Worm (Caenorhabditis elegans) whole organism, L2 larva: ENCODE measurements around the gene T09F3.5.

Experiments
- C34F6.9 ChIP-seq: fragments of 150-350 bp; optimal IDR thresholded peaks from 2 replicates; lab custom pipeline; 2014; ENCODE audit warnings: missing biosample characterization, missing genetic modification characterization
- F13H6.1 ChIP-seq: sonication (generic microtip); optimal IDR thresholded peaks from 2 replicates; lab custom pipeline; 2016; ENCODE audit warnings: missing genetic modification characterization, missing compliant biosample characterization
- R02D3.7 ChIP-seq: fragments of 150-350 bp; optimal IDR thresholded peaks from 2 replicates; lab custom pipeline; 2014; ENCODE audit warnings: missing biosample characterization, missing genetic modification characterization
- Y55F3AM.14 ChIP-seq: fragments of 200-800 bp; sonication (Bioruptor generic); optimal IDR thresholded peaks from 2 replicates; lab custom pipeline; 2018; ENCODE audit warnings: mild to moderate bottlenecking, missing genetic modification characterization, missing compliant biosample characterization
- ZK546.5 ChIP-seq: sonication (generic microtip); optimal IDR thresholded peaks from 2 replicates; lab custom pipeline; 2017; ENCODE audit warnings: missing biosample characterization, missing genetic modification characterization
- alr-1 ChIP-seq: fragments of 150-350 bp; optimal IDR thresholded peaks from 2 replicates; lab custom pipeline; 2014; ENCODE audit warnings: missing biosample characterization, missing genetic modification characterization
- aly-2 ChIP-seq: fragments of 150-350 bp; optimal IDR thresholded peaks from 2 replicates; lab custom pipeline; 2014; ENCODE audit warnings: missing biosample characterization, missing genetic modification characterization
- ama-1 ChIP-seq: fragments of 150-350 bp; optimal IDR thresholded peaks from 2 replicates; lab custom pipeline; 2018; ENCODE audit warnings: inconsistent platforms
- blmp-1 ChIP-seq: sonication (generic microtip); optimal IDR thresholded peaks from 2 replicates; lab custom pipeline; 2017; ENCODE audit warnings: missing genetic modification characterization, mild to moderate bottlenecking, missing compliant biosample characterization, antibody characterized with exemption, moderate library complexity; ENCODE audit not compliant: insufficient read depth
- ceh-82 ChIP-seq: fragments of 150-350 bp; optimal IDR thresholded peaks from 2 replicates; lab custom pipeline; 2014; ENCODE audit warnings: missing biosample characterization, missing genetic modification characterization
- crh-2 ChIP-seq: sonication (generic microtip); optimal IDR thresholded peaks from 2 replicates; lab custom pipeline; 2017; ENCODE audit warnings: missing biosample characterization, missing genetic modification characterization
- dmd-4 ChIP-seq: sonication (generic microtip); optimal IDR thresholded peaks from 2 replicates; lab custom pipeline; 2017; ENCODE audit warnings: missing biosample characterization, missing genetic modification characterization
- egl-27 ChIP-seq: sonication (generic microtip); optimal IDR thresholded peaks from 3 replicates; lab custom pipeline; 2017; ENCODE audit warnings: missing biosample characterization, missing genetic modification reagents, missing genetic modification characterization
- elt-1 ChIP-seq: fragments of 150-350 bp; optimal IDR thresholded peaks from 2 replicates; lab custom pipeline; 2014; ENCODE audit warnings: missing biosample characterization, missing genetic modification characterization
- elt-3 ChIP-seq: sonication (generic microtip); optimal IDR thresholded peaks from 2 replicates; lab custom pipeline; 2017; ENCODE audit warnings: missing biosample characterization, missing genetic modification characterization
- fos-1 ChIP-seq: fragments of 150-350 bp; optimal IDR thresholded peaks from 2 replicates; lab custom pipeline; 2014; ENCODE audit warnings: missing biosample characterization, missing genetic modification characterization
- gmeb-1 ChIP-seq: fragments of 150-350 bp; optimal IDR thresholded peaks from 2 replicates; lab custom pipeline; 2014; ENCODE audit warnings: missing biosample characterization, missing genetic modification characterization
- lin-11 ChIP-seq: fragments of 150-350 bp; sonication (generic microtip); optimal IDR thresholded peaks from 2 replicates; lab custom pipeline; 2014; ENCODE audit warnings: missing biosample characterization, missing genetic modification characterization, inconsistent platforms, mixed read lengths
- lin-13 ChIP-seq: fragments of 150-350 bp; optimal IDR thresholded peaks from 2 replicates; lab custom pipeline; 2014; ENCODE audit warnings: missing biosample characterization, missing genetic modification reagents, missing genetic modification characterization
- lin-39 ChIP-seq: fragments of 150-350 bp; optimal IDR thresholded peaks from 2 replicates; lab custom pipeline; 2014; ENCODE audit warnings: missing biosample characterization, missing genetic modification reagents, missing genetic modification characterization
- lsy-2 ChIP-seq, 2 experiments: fragments of 150-350 bp in 1 of 2; sonication (generic microtip) in 1 of 2; optimal IDR thresholded peaks; 2 replicates each; lab custom pipeline; 2014 to 2017; ENCODE audit warnings: missing biosample characterization in 2 of 2, missing genetic modification characterization in 2 of 2
- mab-5 ChIP-seq: fragments of 150-350 bp; optimal IDR thresholded peaks from 2 replicates; lab custom pipeline; 2014; ENCODE audit warnings: missing biosample characterization, missing genetic modification characterization
- mdl-1 ChIP-seq, 2 experiments: fragments of 150-350 bp in 1 of 2; sonication (generic microtip) in 1 of 2; optimal IDR thresholded peaks; 2 replicates each; lab custom pipeline; 2017; ENCODE audit warnings: missing biosample characterization in 2 of 2, missing genetic modification characterization in 2 of 2
- nhr-10 ChIP-seq: sonication (generic microtip); optimal IDR thresholded peaks from 2 replicates; lab custom pipeline; 2017; ENCODE audit warnings: missing biosample characterization, missing genetic modification characterization
- nhr-11 ChIP-seq: fragments of 150-350 bp; optimal IDR thresholded peaks from 2 replicates; lab custom pipeline; 2014; ENCODE audit warnings: missing biosample characterization, missing genetic modification characterization
- nhr-12 ChIP-seq: fragments of 150-350 bp; optimal IDR thresholded peaks from 2 replicates; lab custom pipeline; 2014; ENCODE audit warnings: missing biosample characterization, missing genetic modification characterization
- nhr-129 ChIP-seq: fragments of 150-350 bp; optimal IDR thresholded peaks from 2 replicates; lab custom pipeline; 2014; ENCODE audit warnings: missing biosample characterization, missing genetic modification characterization
- nhr-6 ChIP-seq: fragments of 150-350 bp; optimal IDR thresholded peaks from 2 replicates; lab custom pipeline; 2014; ENCODE audit warnings: missing biosample characterization, missing genetic modification characterization
- nhr-77 ChIP-seq: fragments of 150-350 bp; optimal IDR thresholded peaks from 2 replicates; lab custom pipeline; 2014; ENCODE audit warnings: missing biosample characterization, missing genetic modification characterization
- peb-1 ChIP-seq: fragments of 150-350 bp; optimal IDR thresholded peaks from 2 replicates; lab custom pipeline; 2014; ENCODE audit warnings: missing biosample characterization, missing genetic modification characterization
- sem-4 ChIP-seq: fragments of 150-350 bp; optimal IDR thresholded peaks from 2 replicates; lab custom pipeline; 2014; ENCODE audit warnings: missing biosample characterization, missing genetic modification reagents, missing genetic modification characterization
- skn-1 ChIP-seq: sonication (generic microtip); optimal IDR thresholded peaks from 2 replicates; lab custom pipeline; 2017; ENCODE audit warnings: missing biosample characterization, missing genetic modification characterization
- sma-3 ChIP-seq: sonication (generic microtip); optimal IDR thresholded peaks from 2 replicates; lab custom pipeline; 2016; ENCODE audit warnings: missing genetic modification reagents, missing genetic modification characterization, missing compliant biosample characterization
- sma-9 ChIP-seq, 2 experiments: fragments of 150-350 bp in 1 of 2; sonication (generic microtip) in 1 of 2; optimal IDR thresholded peaks; 2 replicates each; lab custom pipeline; 2014 to 2016; ENCODE audit warnings: missing genetic modification characterization in 2 of 2, mild to moderate bottlenecking in 1 of 2, missing biosample characterization in 1 of 2, missing compliant biosample characterization in 1 of 2, missing genetic modification reagents in 1 of 2, moderate library complexity in 1 of 2
- snpc-4 ChIP-seq: fragments of 150-350 bp; optimal IDR thresholded peaks from 2 replicates; lab custom pipeline; 2014; ENCODE audit warnings: missing biosample characterization, missing genetic modification characterization
- unc-39 ChIP-seq: fragments of 150-350 bp; optimal IDR thresholded peaks from 2 replicates; lab custom pipeline; 2014; ENCODE audit warnings: missing biosample characterization, missing genetic modification characterization
- unc-55 ChIP-seq: fragments of 150-350 bp; sonication (generic microtip); optimal IDR thresholded peaks from 3 replicates; lab custom pipeline; 2014; ENCODE audit warnings: missing biosample characterization, missing genetic modification reagents, missing genetic modification characterization
- unc-62 ChIP-seq: fragments of 150-350 bp; optimal IDR thresholded peaks from 2 replicates; lab custom pipeline; 2014; ENCODE audit warnings: missing biosample characterization, missing genetic modification reagents, missing genetic modification characterization
- zag-1 ChIP-seq: fragments of 150-350 bp; optimal IDR thresholded peaks from 2 replicates; lab custom pipeline; 2014; ENCODE audit warnings: missing biosample characterization, missing genetic modification characterization
- ztf-1 ChIP-seq: fragments of 200-800 bp; sonication (Bioruptor generic); conservative IDR thresholded peaks from 2 replicates; pipeline ENCODE4 v1.3.6; 2022; ENCODE audit warnings: missing genetic modification characterization, missing compliant biosample characterization

T09F3.5 gene

DNA sequence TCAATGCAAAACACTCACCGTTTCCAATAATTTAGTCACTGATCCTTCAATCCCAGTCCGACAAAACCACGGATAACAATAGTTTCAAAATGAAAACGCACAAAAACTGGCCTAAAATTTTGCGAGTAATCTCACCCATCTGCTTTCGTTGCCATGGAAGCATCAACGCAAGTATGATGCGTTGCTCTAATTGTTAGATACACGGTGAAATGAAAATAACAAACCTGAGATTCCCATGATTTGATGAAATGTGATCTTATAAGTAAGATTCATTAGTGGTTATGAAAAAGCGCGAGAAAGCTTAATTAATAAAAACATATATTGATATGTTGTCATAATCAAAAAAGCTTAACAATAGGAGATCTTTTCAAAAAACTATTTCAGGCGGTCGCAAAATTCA lies 29.5 kb upstream of the T09F3.5 start, which contains the start of gene ceh-57:
Gene ceh-57 (minus strand): TSS at position 95 of the 400 bp plus-strand sequence.
- TF ChIP-seq Y55F3AM.14 (no peak), F13H6.1 (no peak), nhr-11 (tag; lab: Kevin White, UChicago) (no peak), sma-9 (GFP tag; optimal IDR thresholded peaks at IDR 0.05; lab: Kevin White, UChicago) (no peak), sma-9 (tag; optimal IDR thresholded peaks at IDR 0.05; lab: Kevin White, UChicago) (no peak), elt-3 (no peak), gmeb-1 (no peak), zag-1 (tag; lab: Kevin White, UChicago) (no peak), sma-3 (GFP tag; lab: Kevin White, UChicago) (no peak), unc-55 (GFP tag; lab: Kevin White, UChicago) (no peak), lin-11 (tag; lab: Kevin White, UChicago) (no peak), ceh-82 (tag; lab: Kevin White, UChicago) (no peak), ztf-1 (GFP tag; lab: Robert Waterston, UW) (no peak), snpc-4 (no peak), sem-4 (tag; lab: Kevin White, UChicago) (no peak), ama-1 (lab: Kevin White, UChicago) (no peak)

DNA sequence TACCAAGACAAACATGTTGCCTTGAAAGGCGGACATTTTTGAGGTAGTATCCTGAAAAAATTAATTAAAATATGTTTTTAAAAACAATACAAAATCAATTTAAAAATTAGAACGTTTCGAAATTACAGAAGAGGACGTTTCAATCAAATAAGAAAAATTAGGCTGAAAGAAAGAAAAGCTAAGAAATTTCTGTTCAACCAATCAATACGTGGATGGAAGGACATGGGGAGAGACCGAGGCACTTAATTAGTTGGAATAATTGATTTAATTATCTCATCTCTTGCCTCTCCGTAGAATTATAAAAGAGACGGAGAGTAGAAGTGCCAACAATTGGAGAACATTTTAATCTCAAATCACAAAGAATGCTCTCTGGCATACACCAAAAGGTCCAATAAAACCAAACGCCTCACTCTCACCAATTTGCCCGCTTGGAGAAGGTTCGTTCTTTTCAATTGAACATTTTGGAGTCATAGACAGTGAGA lies 27.1 kb upstream of the T09F3.5 start, which contains the start of gene ceh-58:
Gene ceh-58 (minus strand): TSS at position 51 of the 482 bp plus-strand sequence.
- TF ChIP-seq dmd-4: no peak
- TF ChIP-seq fos-1: no peak
- no peak for TF ChIP-seq mab-5 (tag; lab: Kevin White, UChicago)
- TF ChIP-seq lsy-2 (tag; optimal IDR thresholded peaks at IDR 0.05; lab: Kevin White, UChicago): peak in 1 of 2 experiments; percentile 0
- TF ChIP-seq blmp-1 (tag; lab: Kevin White, UChicago): no peak
- TF ChIP-seq, all 48 proteins: peak for 1

DNA sequence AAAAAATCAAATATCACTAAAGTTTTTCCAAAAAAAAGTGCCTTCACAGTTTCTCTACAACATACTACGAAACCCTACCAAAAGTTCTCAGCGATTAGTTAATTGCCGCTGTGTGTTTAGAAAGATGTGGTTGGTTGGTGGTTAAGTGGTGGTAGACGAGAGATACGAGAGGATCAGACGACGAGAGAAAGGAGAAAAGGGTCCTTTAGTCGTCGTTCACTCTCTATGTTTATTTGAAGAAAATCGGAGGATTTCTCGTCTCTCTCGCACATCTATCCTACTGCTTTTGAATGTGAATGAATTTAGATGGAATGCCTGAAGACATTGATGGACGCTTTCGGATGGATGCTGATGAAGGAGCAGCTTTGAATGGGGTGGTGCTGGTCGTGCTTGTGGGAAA lies 25.9 kb upstream of the T09F3.5 start:
- TF ChIP-seq aly-2 (tag; lab: Kevin White, UChicago) (no peak), peb-1 (tag; lab: Kevin White, UChicago) (no peak), Y55F3AM.14 (no peak), sma-9 (GFP tag; optimal IDR thresholded peaks at IDR 0.05; lab: Kevin White, UChicago) (no peak), sma-9 (tag; optimal IDR thresholded peaks at IDR 0.05; lab: Kevin White, UChicago) (no peak), dmd-4 (no peak), mdl-1 (tag; optimal IDR thresholded peaks at IDR 0.05; lab: Kevin White, UChicago) (no peak), lsy-2 (tag; optimal IDR thresholded peaks at IDR 0.05; lab: Kevin White, UChicago) (peak in 1 of 2 experiments; percentile 31), C34F6.9 (tag; lab: Kevin White, UChicago) (peak; percentile 41), unc-62 (GFP tag; lab: Kevin White, UChicago) (no peak), egl-27 (tag; lab: Kevin White, UChicago) (no peak), sem-4 (tag; lab: Kevin White, UChicago) (peak; percentile 11), nhr-11 (tag; lab: Kevin White, UChicago) (no peak), lin-39 (tag; lab: Kevin White, UChicago) (no peak), nhr-10 (no peak), nhr-12 (tag; lab: Kevin White, UChicago) (no peak), ama-1 (lab: Kevin White, UChicago) (no peak), unc-55 (GFP tag; lab: Kevin White, UChicago) (peak; percentile 43), gmeb-1 (no peak), ZK546.5 (tag; lab: Kevin White, UChicago) (no peak), crh-2 (tag; lab: Kevin White, UChicago) (no peak), nhr-6 (tag; lab: Kevin White, UChicago) (no peak), alr-1 (tag; lab: Kevin White, UChicago) (no peak), nhr-77 (tag; lab: Kevin White, UChicago) (no peak), lin-11 (tag; lab: Kevin White, UChicago) (no peak), lin-13 (no peak), nhr-129 (tag; lab: Kevin White, UChicago) (peak; percentile 18), skn-1 (tag; lab: Kevin White, UChicago) (no peak), ceh-82 (tag; lab: Kevin White, UChicago) (no peak), F13H6.1 (no peak), unc-39 (tag; lab: Kevin White, UChicago) (no peak), R02D3.7 (tag; lab: Kevin White, UChicago) (no peak), elt-1 (tag; lab: Kevin White, UChicago) (no peak)
